Worm (Caenorhabditis elegans) whole organism, L4/young adult: ENCODE measurements around the gene srx-29.

Source experiments
- W03F9.2 ChIP-seq: fragments of 150-350 bp; optimal IDR thresholded peaks from 2 replicates; lab custom pipeline; 2014; ENCODE audit warnings: missing biosample characterization, missing genetic modification characterization
- him-1 ChIP-seq: sonication (generic microtip); optimal IDR thresholded peaks from 2 replicates; lab custom pipeline; 2016; ENCODE audit warnings: missing genotype, missing genetic modification reagents, missing genetic modification characterization, missing compliant biosample characterization

DNA sequence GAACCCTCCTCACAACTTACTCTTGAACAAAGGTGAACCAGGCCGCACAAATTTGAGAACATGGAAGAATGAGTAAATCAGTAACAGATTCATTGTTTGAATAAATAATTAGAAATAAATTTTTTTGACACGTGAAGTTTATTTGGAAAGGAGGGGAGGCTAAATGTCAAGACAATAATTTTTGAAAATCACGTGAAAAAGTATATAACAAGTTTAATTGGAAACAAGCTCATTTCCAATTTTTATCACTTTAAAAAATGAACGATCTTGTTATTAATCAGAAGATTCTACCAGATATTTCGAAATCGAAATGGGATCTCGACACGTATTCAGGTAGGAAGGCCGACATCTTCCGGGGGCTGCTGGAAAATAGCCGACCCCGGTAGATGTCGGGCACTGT, 28.6 kb upstream of the srx-29 start, which contains the start of the genes irld-57 and sfxn-1.3:
- TF ChIP-seq him-1 (no peak), W03F9.2 (tag; lab: Kevin White, UChicago) (no peak)
